Fruit fly (Drosophila melanogaster): Measurements from ENCODE around the gene Ddr.

Ddr gene

dm6 chr2L:6309879-6310278 lies 57.0 kb downstream of the Ddr start (continued):
- TF ChIP-seq Taf1 (GFP tag; IDR thresholded peaks at IDR 0.05) (no peak), CHES-1-like (GFP tag; optimal IDR thresholded peaks at IDR 0.05) (no peak), fd3F (GFP tag; optimal IDR thresholded peaks at IDR 0.05) (no peak), tx (GFP tag; optimal IDR thresholded peaks at IDR 0.05) (no peak), CkIIα-i1 (GFP tag; IDR thresholded peaks at IDR 0.05) (no peak), Tbp (GFP tag; optimal IDR thresholded peaks at IDR 0.05) (no peak), jumu (GFP tag; optimal IDR thresholded peaks at IDR 0.05) (no peak), Usf (GFP tag; optimal IDR thresholded peaks at IDR 0.05) (no peak), CG3163 (GFP tag; optimal IDR thresholded peaks at IDR 0.05) (no peak), trh (GFP tag; optimal IDR thresholded peaks at IDR 0.05) (no peak)

dm6 chr2L:6319068-6319467 lies 66.1 kb downstream of the Ddr start:
- no peak for TF ChIP-seq exex (tag; optimal IDR thresholded peaks at IDR 0.05)
- no peak for TF ChIP-seq Lhr (GFP tag; optimal IDR thresholded peaks at IDR 0.05)
- TF ChIP-seq chinmo (GFP tag; IDR thresholded peaks at IDR 0.05; ENCODE audit: partially characterized antibody) = 0 out of 4 replicates have a peak, but pooled peaks have one; percentile 13
- TF ChIP-seq lbe (GFP tag; optimal IDR thresholded peaks at IDR 0.05) = no peak
- TF ChIP-seq nau (GFP tag; optimal IDR thresholded peaks at IDR 0.05) = no peak
- TF ChIP-seq CG1603 (tag; optimal IDR thresholded peaks at IDR 0.05) = peak; percentile 20
- no peak for TF ChIP-seq CG13287 (GFP tag; IDR thresholded peaks at IDR 0.05; ENCODE audit: partially characterized antibody)
- no peak for TF ChIP-seq phol (tag; optimal IDR thresholded peaks at IDR 0.05)
- TF ChIP-seq ATbp (GFP tag; optimal IDR thresholded peaks at IDR 0.05) = no peak
- TF ChIP-seq z (GFP tag; IDR thresholded peaks at IDR 0.05) = peak; percentile 72
- peak; percentile 3 for TF ChIP-seq nerfin-1 (tag; optimal IDR thresholded peaks at IDR 0.05)
- peak; percentile 71 for TF ChIP-seq pros (GFP tag; optimal IDR thresholded peaks at IDR 0.05)
- peak; percentile 76 for TF ChIP-seq Hey (tag; optimal IDR thresholded peaks at IDR 0.05)
- no peak for TF ChIP-seq HmgZ (tag; optimal IDR thresholded peaks at IDR 0.05)
- no peak for TF ChIP-seq Blimp-1 (GFP tag; optimal IDR thresholded peaks at IDR 0.05)
- TF ChIP-seq Chrac-16 (GFP tag; optimal IDR thresholded peaks at IDR 0.05) = no peak
- peak; percentile 2 for TF ChIP-seq stwl (tag; optimal IDR thresholded peaks at IDR 0.05)
- TF ChIP-seq CG11696 (GFP tag; IDR thresholded peaks at IDR 0.05) = no peak
- TF ChIP-seq klu (GFP tag; IDR thresholded peaks at IDR 0.05) = no peak
- TF ChIP-seq CG18764 (GFP tag; optimal IDR thresholded peaks at IDR 0.05) = no peak

dm6 chr2L:6323536-6324385 lies 70.8 kb downstream of the Ddr start, which contains the start of gene PDZ-GEF:
Gene PDZ-GEF (plus strand): TSS chr2L:6323767.
- TF ChIP-seq lab (GFP tag; optimal IDR thresholded peaks at IDR 0.05) (no peak), CG8388 (GFP tag; optimal IDR thresholded peaks at IDR 0.05) (peak; percentile 20), gt (GFP tag; IDR thresholded peaks at IDR 0.05) (no peak), HLH4C (GFP tag; IDR thresholded peaks at IDR 0.05; ENCODE audit: partially characterized antibody) (no peak; the same call in 2 of the 3 replicates), pzg (GFP tag; optimal IDR thresholded peaks at IDR 0.05) (peak; percentile 89), bbx (GFP tag; IDR thresholded peaks at IDR 0.05; ENCODE audit: partially characterized antibody) (peak; percentile 53; the same call in 1 of the 2 replicates), CG11398 (GFP tag; optimal IDR thresholded peaks at IDR 0.05) (no peak), CG13424 (tag; optimal IDR thresholded peaks at IDR 0.05) (no peak), CG42726 (GFP tag; IDR thresholded peaks at IDR 0.05; ENCODE audit: partially characterized antibody) (peak; percentile 51; the same call in 1 of the 2 replicates), CG7745 (tag; optimal IDR thresholded peaks at IDR 0.05) (peak; percentile 15), CG30020 (tag; optimal IDR thresholded peaks at IDR 0.05) (no peak), CG4820 (GFP tag; optimal IDR thresholded peaks at IDR 0.05) (peak; percentile 46), kay (GFP tag; optimal IDR thresholded peaks at IDR 0.05) (peak; percentile 7), CG31365 (tag; optimal IDR thresholded peaks at IDR 0.05) (peak; percentile 41), Eip74EF (GFP tag; optimal IDR thresholded peaks at IDR 0.05) (no peak), CG3163 (GFP tag; optimal IDR thresholded peaks at IDR 0.05) (no peak), CG12769 (tag; optimal IDR thresholded peaks at IDR 0.05) (no peak), CG10979 (tag; optimal IDR thresholded peaks at IDR 0.05) (peak; percentile 79)

All from whole organism, embryonic.